Worm (Caenorhabditis elegans) whole organism, L1 larva: ENCODE measurements around the gene C52B9.8.

Source experiments
- blmp-1 ChIP-seq: fragments of 150-350 bp; optimal IDR thresholded peaks from 2 replicates; lab custom pipeline; 2014; ENCODE audit warnings: missing biosample characterization, missing genetic modification characterization
- ceh-8 ChIP-seq: fragments of 200-800 bp; sonication (Bioruptor generic); optimal IDR thresholded peaks from 2 replicates; lab custom pipeline; 2018; ENCODE audit warnings: mild to moderate bottlenecking, missing genetic modification characterization, moderate library complexity, missing compliant biosample characterization
- ceh-82 ChIP-seq, 3 experiments: fragments of 150-350 bp in 1 of 3; sonication (generic microtip) in 2 of 3; optimal IDR thresholded peaks; 2 replicates each; lab custom pipeline; 2014 to 2017; ENCODE audit warnings: missing biosample characterization in 3 of 3, missing genetic modification characterization in 3 of 3
- ces-1 ChIP-seq: fragments of 150-350 bp; optimal IDR thresholded peaks from 2 replicates; lab custom pipeline; 2014; ENCODE audit warnings: missing biosample characterization, missing genetic modification reagents, missing genetic modification characterization
- efl-1 ChIP-seq, 4 experiments: fragments of 150-350 bp; optimal IDR thresholded peaks in 3 of 4; peaks in 1 of 4; 1 replicate in 1 of 4; 2 replicates in 3 of 4; lab custom pipeline; 2014; ENCODE audit warnings: missing biosample characterization in 2 of 4, missing genetic modification characterization in 2 of 4, missing genetic modification reagents in 2 of 4
- elt-2 ChIP-seq: sonication (generic microtip); optimal IDR thresholded peaks from 2 replicates; lab custom pipeline; 2016; ENCODE audit warnings: missing genetic modification characterization, mild to moderate bottlenecking, inconsistent platforms, missing compliant biosample characterization, missing genetic modification reagents
- fkh-10 ChIP-seq: sonication (generic microtip); optimal IDR thresholded peaks from 2 replicates; lab custom pipeline; 2017; ENCODE audit warnings: missing biosample characterization, missing genetic modification reagents, missing genetic modification characterization
- fkh-4 ChIP-seq: sonication (generic microtip); optimal IDR thresholded peaks from 2 replicates; lab custom pipeline; 2016; ENCODE audit warnings: missing compliant biosample characterization, missing genetic modification characterization, borderline replicate concordance
- fos-1 ChIP-seq: fragments of 150-350 bp; optimal IDR thresholded peaks from 2 replicates; lab custom pipeline; 2014; ENCODE audit warnings: missing biosample characterization, missing genetic modification characterization
- jun-1 ChIP-seq: fragments of 150-350 bp; optimal IDR thresholded peaks from 2 replicates; lab custom pipeline; 2014; ENCODE audit warnings: missing biosample characterization, missing genetic modification reagents, missing genetic modification characterization
- lin-14 ChIP-seq: fragments of 200-800 bp; sonication (Bioruptor generic); optimal IDR thresholded peaks from 2 replicates; lab custom pipeline; 2018; ENCODE audit warnings: mild to moderate bottlenecking, missing genetic modification characterization, moderate library complexity, missing compliant biosample characterization
- lir-3 ChIP-seq: sonication (generic microtip); optimal IDR thresholded peaks from 2 replicates; lab custom pipeline; 2016; ENCODE audit warnings: mild to moderate bottlenecking, missing genetic modification characterization, moderate library complexity, missing compliant biosample characterization; ENCODE audit not compliant: poor library complexity
- nhr-12 ChIP-seq: sonication (generic microtip); optimal IDR thresholded peaks from 2 replicates; lab custom pipeline; 2017; ENCODE audit warnings: missing biosample characterization, missing genetic modification characterization
- nhr-20 ChIP-seq: sonication (generic microtip); optimal IDR thresholded peaks from 2 replicates; lab custom pipeline; 2016; ENCODE audit warnings: mild to moderate bottlenecking, missing genetic modification characterization, missing compliant biosample characterization
- nhr-71 ChIP-seq: sonication (generic microtip); optimal IDR thresholded peaks from 2 replicates; lab custom pipeline; 2016; ENCODE audit warnings: mild to moderate bottlenecking, missing genetic modification characterization, moderate library complexity, missing compliant biosample characterization
- nhr-76 ChIP-seq: sonication (generic microtip); optimal IDR thresholded peaks from 2 replicates; lab custom pipeline; 2017; ENCODE audit warnings: missing biosample characterization, missing genetic modification characterization
- nhr-90 ChIP-seq: sonication (generic microtip); optimal IDR thresholded peaks from 2 replicates; lab custom pipeline; 2016; ENCODE audit warnings: mild to moderate bottlenecking, missing genetic modification characterization, missing compliant biosample characterization; ENCODE audit not compliant: poor library complexity
- pqm-1 ChIP-seq: sonication (generic microtip); optimal IDR thresholded peaks from 3 replicates; lab custom pipeline; 2017; ENCODE audit warnings: missing biosample characterization, missing genetic modification characterization
- rnt-1 ChIP-seq: sonication (generic microtip); optimal IDR thresholded peaks from 2 replicates; lab custom pipeline; 2016; ENCODE audit warnings: mild to moderate bottlenecking, missing genetic modification characterization, moderate library complexity, missing compliant biosample characterization
- snu-23 ChIP-seq: sonication (generic microtip); optimal IDR thresholded peaks from 2 replicates; lab custom pipeline; 2016; ENCODE audit warnings: missing genetic modification characterization, missing compliant biosample characterization
- sox-4 ChIP-seq: sonication (generic microtip); optimal IDR thresholded peaks from 2 replicates; lab custom pipeline; 2016; ENCODE audit warnings: missing genetic modification characterization, missing compliant biosample characterization
- sptf-1 ChIP-seq: fragments of 150-350 bp; optimal IDR thresholded peaks from 2 replicates; lab custom pipeline; 2014; ENCODE audit warnings: missing biosample characterization, missing genetic modification characterization
- unc-130 ChIP-seq: fragments of 150-350 bp; optimal IDR thresholded peaks from 2 replicates; lab custom pipeline; 2017; ENCODE audit warnings: missing biosample characterization, missing genetic modification characterization, inconsistent platforms
- unc-86 ChIP-seq: sonication (generic microtip); optimal IDR thresholded peaks from 2 replicates; lab custom pipeline; 2016; ENCODE audit warnings: missing genetic modification characterization, missing compliant biosample characterization
- vab-15 ChIP-seq: sonication (generic microtip); optimal IDR thresholded peaks from 2 replicates; lab custom pipeline; 2017; ENCODE audit warnings: missing genotype, mild to moderate bottlenecking, missing genetic modification characterization, missing compliant biosample characterization
- ztf-11 ChIP-seq, 2 experiments: sonication (generic microtip); optimal IDR thresholded peaks; 2 replicates each; lab custom pipeline; 2016 to 2017; ENCODE audit warnings: missing genetic modification characterization in 2 of 2, missing biosample characterization in 1 of 2, missing compliant biosample characterization in 1 of 2

The C52B9.8 gene

ce11 chrX:4289805-4290204 is 21.8 kb downstream of the C52B9.8 start:
- TF ChIP-seq unc-130 (tag; lab: Kevin White, UChicago) (no peak), unc-86 (tag; lab: Kevin White, UChicago) (no peak), ceh-8 (GFP tag; lab: Kevin White, UChicago) (no peak), nhr-90 (tag; lab: Kevin White, UChicago) (no peak), nhr-12 (no peak), ces-1 (GFP tag; lab: Kevin White, UChicago) (no peak)
- TF ChIP-seq, all 84 proteins: peak for 0

- peak in 1 of 3 experiments; percentile 23 for TF ChIP-seq ceh-82 (tag; optimal IDR thresholded peaks at IDR 0.05; lab: Kevin White, UChicago)
- peak; percentile 67 for TF ChIP-seq lin-14
- peak; percentile 76 for TF ChIP-seq fkh-10 (GFP tag; lab: Kevin White, UChicago)
- peak; percentile 8 for TF ChIP-seq nhr-71 (tag; lab: Kevin White, UChicago)
- no peak for TF ChIP-seq fkh-4 (tag; lab: Kevin White, UChicago)
Measured at ce11 chrX:4285669-4286174, 25.8 kb downstream of the C52B9.8 start, which contains the start of gene cka-2. Gene cka-2 (plus strand): TSS chrX:4286124.

ce11 chrX:4284470-4284869 is 27.1 kb downstream of the C52B9.8 start:
- TF ChIP-seq nhr-71 (tag; lab: Kevin White, UChicago) (peak; percentile 39), elt-2 (peak; percentile 19), nhr-76 (tag; lab: Kevin White, UChicago) (no peak), fos-1 (tag; lab: Kevin White, UChicago) (no peak), sox-4 (tag; lab: Kevin White, UChicago) (no peak), efl-1 (optimal IDR thresholded peaks at IDR 0.05; lab: Kevin White, UChicago) (no peak), efl-1 (GFP tag; optimal IDR thresholded peaks at IDR 0.05 in 1 of 2; lab: Kevin White, UChicago) (peak in 1 of 2 experiments; percentile 38)

ce11 chrX:4283989-4284388 is 27.6 kb downstream of the C52B9.8 start, which contains the start of gene ets-10:
Gene ets-10 (plus strand): TSS chrX:4284189.
- TF ChIP-seq efl-1 (optimal IDR thresholded peaks at IDR 0.05; lab: Kevin White, UChicago), result no peak
- peak in 1 of 2 experiments; percentile 65 for TF ChIP-seq efl-1 (GFP tag; optimal IDR thresholded peaks at IDR 0.05 in 1 of 2; lab: Kevin White, UChicago)
- no peak for TF ChIP-seq snu-23 (GFP tag; lab: Kevin White, UChicago)

ce11 chrX:4282380-4282779 is 29.2 kb downstream of the C52B9.8 start, which contains the start of gene C52B9.19:
Gene C52B9.19 (plus strand): TSS chrX:4282555.
- peak; percentile 24 for TF ChIP-seq jun-1 (tag; lab: Kevin White, UChicago)
- no peak for TF ChIP-seq ztf-11 (tag; optimal IDR thresholded peaks at IDR 0.05; lab: Kevin White, UChicago)
- peak; percentile 45 for TF ChIP-seq pqm-1
- TF ChIP-seq elt-2, result peak; percentile 71
- TF ChIP-seq, all 84 proteins: peak for 3

ce11 chrX:4279294-4279782 is 32.2 kb downstream of the C52B9.8 start, which contains the start of the genes twk-28 and ets-9:
Gene twk-28 (minus strand): TSS chrX:4279344.
Gene ets-9 (plus strand): TSS chrX:4279703.
- TF ChIP-seq lir-3 (tag; lab: Kevin White, UChicago), result no peak
- no peak for TF ChIP-seq nhr-20 (tag; lab: Kevin White, UChicago)
- no peak for TF ChIP-seq nhr-90 (tag; lab: Kevin White, UChicago)
- TF ChIP-seq rnt-1 (tag; lab: Kevin White, UChicago), result peak; percentile 30

ce11 chrX:4274116-4274515 is 37.5 kb downstream of the C52B9.8 start, which contains the start of gene mec-18:
Gene mec-18 (minus strand): TSS chrX:4274216.
- no peak for TF ChIP-seq blmp-1 (tag; lab: Kevin White, UChicago)
- TF ChIP-seq unc-86 (tag; lab: Kevin White, UChicago), result no peak
- TF ChIP-seq ceh-82 (tag; optimal IDR thresholded peaks at IDR 0.05; lab: Kevin White, UChicago), result no peak
- TF ChIP-seq sptf-1 (tag; lab: Kevin White, UChicago), result no peak
- no peak for TF ChIP-seq vab-15 (tag; lab: Kevin White, UChicago)
